Fruit fly (Drosophila melanogaster): ENCODE results near the gene CheA87a.

DNA sequence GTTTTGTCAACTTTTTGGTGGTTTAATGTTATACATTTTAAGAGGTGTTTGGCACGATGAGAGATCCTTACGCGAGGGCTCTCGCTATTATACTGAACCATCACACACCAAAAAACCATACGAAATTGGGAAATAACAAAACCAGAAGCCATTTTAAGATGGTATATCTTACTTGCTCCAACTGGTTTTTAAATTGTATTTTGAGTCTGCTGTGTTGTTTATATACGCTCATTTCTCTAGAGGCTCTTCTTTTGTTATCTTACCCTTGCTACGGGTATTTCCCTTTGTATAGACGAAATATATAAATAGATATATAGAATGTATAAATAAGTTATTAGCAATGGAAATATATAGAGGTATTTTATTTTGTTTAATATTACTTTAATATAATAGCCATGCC lies 37.5 kb downstream of the CheA87a start, which contains the start of gene yellow-e2:
- TF ChIP-seq cic (GFP tag; optimal IDR thresholded peaks at IDR 0.05) (no peak), tj (GFP tag; optimal IDR thresholded peaks at IDR 0.05) (no peak), CG33017 (tag; optimal IDR thresholded peaks at IDR 0.05) (no peak), ovo (GFP tag; optimal IDR thresholded peaks at IDR 0.05) (no peak), Hr96 (GFP tag; optimal IDR thresholded peaks at IDR 0.05) (no peak), cnc (optimal IDR thresholded peaks at IDR 0.05) (no peak), CG11617 (GFP tag; optimal IDR thresholded peaks at IDR 0.05) (no peak)

All from whole organism, adult.